Worm (Caenorhabditis elegans) whole organism, early embryonic: ENCODE data around the gene sprr-2.

Experiments used
- B0310.2 ChIP-seq: sonication (generic microtip); optimal IDR thresholded peaks from 2 replicates; lab custom pipeline; 2016; ENCODE audit warnings: mild to moderate bottlenecking, missing genetic modification characterization, missing compliant biosample characterization
- ama-1 ChIP-seq: fragments of 150-350 bp; optimal IDR thresholded peaks from 2 replicates; lab custom pipeline; 2014
- hnd-1 ChIP-seq: sonication (generic microtip); optimal IDR thresholded peaks from 2 replicates; lab custom pipeline; 2016; ENCODE audit warnings: missing genetic modification characterization, missing compliant biosample characterization
- pes-1 ChIP-seq: fragments of 200-800 bp; sonication (Bioruptor generic); IDR thresholded peaks from 2 replicates; pipeline ENCODE4 v1.3.6; 2022; ENCODE audit warnings: missing genetic modification reagents, missing genetic modification characterization, missing compliant biosample characterization
- sea-1 ChIP-seq: fragments of 200-800 bp; sonication (Bioruptor generic); conservative IDR thresholded peaks from 2 replicates; pipeline ENCODE4 v1.3.6; 2022; ENCODE audit warnings: missing genetic modification characterization, missing compliant biosample characterization
- tbx-37 ChIP-seq: fragments of 200-800 bp; sonication (Bioruptor generic); conservative IDR thresholded peaks from 2 replicates; pipeline ENCODE4 v1.3.6; 2022; ENCODE audit warnings: missing genetic modification reagents, missing genetic modification characterization, missing compliant biosample characterization
- tra-4 ChIP-seq: sonication (generic microtip); optimal IDR thresholded peaks from 2 replicates; lab custom pipeline; 2017; ENCODE audit warnings: missing genetic modification characterization, missing compliant biosample characterization

ce11 chrX:14816717-14817116, 23.5 kb downstream of the sprr-2 start:
- TF ChIP-seq ama-1 (lab: Kevin White, UChicago) (no peak), B0310.2 (no peak), pes-1 (GFP tag; lab: Robert Waterston, UW) (no peak), hnd-1 (tag; lab: Kevin White, UChicago) (no peak), sea-1 (GFP tag; lab: Robert Waterston, UW) (no peak), tbx-37 (GFP tag; lab: Robert Waterston, UW) (no peak), tra-4 (no peak)
